Fruit fly (Drosophila melanogaster) S2 (cell line): Measurements from ENCODE around the gene Tpi.

Source experiments
- CG8478 ChIP-seq: fragments of >200 bp; optimal IDR thresholded peaks from 2 replicates; lab custom pipeline; 2018
- CTCF ChIP-seq, 2 experiments: fragments of >200 bp; optimal IDR thresholded peaks; 2 replicates each; lab custom pipeline; 2018

dm6 chr3R:30129019-30129418, 5.4 kb downstream of the Tpi start, which contains the start of gene Ppi1:
- TF ChIP-seq CG8478 (lab: Kevin White, UChicago), result no peak
- no peak for TF ChIP-seq CTCF (optimal IDR thresholded peaks at IDR 0.05; lab: Kevin White, UChicago)
